Fruit fly (Drosophila melanogaster): ENCODE results near the gene Ldaf1.

The Ldaf1 gene

DNA sequence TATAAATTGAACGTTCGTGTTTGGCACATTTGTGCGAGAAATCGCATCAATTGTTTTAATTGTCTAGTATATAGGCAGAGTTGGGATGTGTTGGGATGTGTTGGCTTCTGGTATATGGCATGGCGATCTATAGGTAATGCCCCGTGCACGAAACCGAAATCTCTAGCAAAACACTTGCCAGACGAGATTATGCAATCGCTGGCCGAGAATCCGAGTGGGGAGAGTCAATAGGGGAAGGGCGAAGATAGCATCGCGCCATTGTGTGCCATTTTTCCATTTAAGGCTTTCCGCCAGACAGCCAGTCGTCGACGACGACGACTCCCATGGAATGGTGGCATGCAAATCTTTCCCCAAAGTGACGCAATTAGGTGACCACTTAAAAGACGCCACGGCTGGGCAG is 46.8 kb downstream of the Ldaf1 start:
- no peak for TF ChIP-seq CG8478 (optimal IDR thresholded peaks at IDR 0.05)
- TF ChIP-seq psq (optimal IDR thresholded peaks at IDR 0.05): no peak
- no peak for TF ChIP-seq EcR (GFP tag; optimal IDR thresholded peaks at IDR 0.05)
- TF ChIP-seq usp (GFP tag; optimal IDR thresholded peaks at IDR 0.05): no peak
- TF ChIP-seq pan (optimal IDR thresholded peaks at IDR 0.05): no peak
- TF ChIP-seq Dll (optimal IDR thresholded peaks at IDR 0.05): no peak

DNA sequence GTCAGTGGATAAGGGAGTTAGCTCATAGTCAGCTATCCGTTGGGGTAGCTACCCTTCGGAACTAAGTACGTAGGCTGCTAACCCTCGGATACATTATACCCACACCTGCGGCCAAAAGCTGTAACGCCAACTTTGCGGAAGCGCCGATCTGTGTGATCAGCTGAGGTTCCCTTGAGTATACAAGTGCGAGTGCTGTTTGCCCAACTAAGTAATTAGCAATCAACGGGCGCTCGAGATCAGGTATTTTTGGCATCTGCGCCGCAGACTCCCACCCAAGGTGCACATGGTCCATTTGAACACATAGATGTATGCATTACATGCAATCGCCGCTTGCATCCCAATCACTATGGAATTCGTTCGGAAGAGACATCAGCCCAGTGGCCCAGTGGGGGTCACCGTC is 47.6 kb downstream of the Ldaf1 start:
- no peak for TF ChIP-seq CG8478 (optimal IDR thresholded peaks at IDR 0.05)
- TF ChIP-seq Dll (optimal IDR thresholded peaks at IDR 0.05): no peak
- TF ChIP-seq psq (optimal IDR thresholded peaks at IDR 0.05): no peak
- no peak for TF ChIP-seq usp (GFP tag; optimal IDR thresholded peaks at IDR 0.05)
- no peak for TF ChIP-seq pan (optimal IDR thresholded peaks at IDR 0.05)
- no peak for TF ChIP-seq EcR (GFP tag; optimal IDR thresholded peaks at IDR 0.05)
